Fruit fly (Drosophila melanogaster) whole organism, embryonic: ENCODE results near the gene CG33269.

Experiments used
- Aef1 ChIP-seq: fragments of 200-800 bp; sonication (Bioruptor generic); IDR thresholded peaks from 3 replicates; pipeline ENCODE4 v1.3.6; 2022; ENCODE audit warnings: missing biosample characterization, missing genetic modification characterization
- C15 ChIP-seq: fragments of 200-800 bp; sonication (Bioruptor generic); IDR thresholded peaks from 3 replicates; pipeline ENCODE4 v1.3.6; 2022; ENCODE audit warnings: missing biosample characterization, missing genetic modification characterization
- CG11085 ChIP-seq: fragments of 200-800 bp; sonication (Bioruptor generic); IDR thresholded peaks from 2 replicates; pipeline ENCODE4 v1.3.6; 2022; ENCODE audit warnings: missing biosample characterization, missing genetic modification characterization
- CG11398 ChIP-seq: fragments of 200-800 bp; sonication (Bioruptor generic); optimal IDR thresholded peaks from 2 replicates; lab custom pipeline; 2016; ENCODE audit warnings: missing biosample characterization, missing genetic modification characterization
- CG11696 ChIP-seq: fragments of 200-800 bp; sonication (Bioruptor generic); IDR thresholded peaks from 2 replicates; pipeline ENCODE4 v1.3.6; 2022; ENCODE audit warnings: missing biosample characterization, missing genetic modification characterization
- CG12155 ChIP-seq: fragments of 200-800 bp; sonication (Bioruptor generic); optimal IDR thresholded peaks from 3 replicates; lab custom pipeline; 2016; ENCODE audit warnings: missing biosample characterization, missing genetic modification characterization
- CG12299 ChIP-seq: fragments of 200-800 bp; sonication (Bioruptor generic); optimal IDR thresholded peaks from 2 replicates; lab custom pipeline; 2018; ENCODE audit warnings: missing biosample characterization, mild to moderate bottlenecking, missing genetic modification characterization
- CG13296 ChIP-seq: fragments of 200-800 bp; sonication (Bioruptor generic); optimal IDR thresholded peaks from 3 replicates; lab custom pipeline; 2018; ENCODE audit warnings: missing biosample characterization, mild to moderate bottlenecking, missing genetic modification characterization
- CG15696 ChIP-seq: fragments of 200-800 bp; sonication (Bioruptor generic); optimal IDR thresholded peaks from 2 replicates; lab custom pipeline; 2019; ENCODE audit warnings: missing biosample characterization, mild to moderate bottlenecking, missing genetic modification characterization, moderate library complexity
- CG17568 ChIP-seq: fragments of 200-800 bp; sonication (Bioruptor generic); optimal IDR thresholded peaks from 2 replicates; lab custom pipeline; 2018; ENCODE audit warnings: missing biosample characterization, mild to moderate bottlenecking, missing genetic modification characterization, moderate library complexity
- CG17612 ChIP-seq: fragments of 200-800 bp; sonication (Bioruptor generic); IDR thresholded peaks from 2 replicates; pipeline ENCODE4 v1.3.6; 2022; ENCODE audit warnings: missing biosample characterization, missing genetic modification characterization
- CG18011 ChIP-seq: fragments of 200-800 bp; sonication (Bioruptor generic); optimal IDR thresholded peaks from 2 replicates; lab custom pipeline; 2017; ENCODE audit warnings: missing biosample characterization, missing genetic modification characterization, mild to moderate bottlenecking, moderate library complexity, missing genotype
- CG2129 ChIP-seq: fragments of 200-800 bp; sonication (Bioruptor generic); IDR thresholded peaks from 2 replicates; pipeline ENCODE4 v1.3.6; 2022; ENCODE audit warnings: missing biosample characterization, missing genetic modification characterization; ENCODE audit not compliant: partially characterized antibody
- CG30431 ChIP-seq: fragments of 200-800 bp; sonication (Bioruptor generic); optimal IDR thresholded peaks from 2 replicates; lab custom pipeline; 2017; ENCODE audit warnings: missing biosample characterization, missing genetic modification characterization
- CG31388 ChIP-seq: fragments of 200-800 bp; sonication (Bioruptor generic); optimal IDR thresholded peaks from 2 replicates; lab custom pipeline; 2016; ENCODE audit warnings: missing biosample characterization, missing genetic modification characterization
- CG31441 ChIP-seq: fragments of 200-800 bp; sonication (Bioruptor generic); IDR thresholded peaks from 2 replicates; pipeline ENCODE4 v1.3.6; 2022; ENCODE audit warnings: missing biosample characterization, missing genetic modification characterization
- CG4404 ChIP-seq: fragments of 200-800 bp; sonication (Bioruptor generic); IDR thresholded peaks from 2 replicates; pipeline ENCODE4 v1.3.6; 2022; ENCODE audit warnings: missing biosample characterization, missing genetic modification characterization
- CG5245 ChIP-seq: fragments of 200-800 bp; sonication (Bioruptor generic); optimal IDR thresholded peaks from 3 replicates; lab custom pipeline; 2016; ENCODE audit warnings: missing biosample characterization, missing genetic modification characterization
- CG6654 ChIP-seq: fragments of 200-800 bp; sonication (Bioruptor generic); optimal IDR thresholded peaks from 2 replicates; lab custom pipeline; 2017; ENCODE audit warnings: missing biosample characterization, mild to moderate bottlenecking, missing genetic modification characterization
- CG6854 ChIP-seq: fragments of 200-800 bp; sonication (Bioruptor generic); optimal IDR thresholded peaks from 3 replicates; lab custom pipeline; 2017; ENCODE audit warnings: missing biosample characterization, mild to moderate bottlenecking, missing genetic modification characterization
- CG7839 ChIP-seq: fragments of 200-800 bp; sonication (Bioruptor generic); optimal IDR thresholded peaks from 3 replicates; lab custom pipeline; 2018; ENCODE audit warnings: missing biosample characterization, mild to moderate bottlenecking, missing genetic modification characterization, moderate library complexity
- CG9437 ChIP-seq: fragments of 200-800 bp; sonication (Bioruptor generic); optimal IDR thresholded peaks from 2 replicates; lab custom pipeline; 2018; ENCODE audit warnings: missing biosample characterization, mild to moderate bottlenecking, missing genetic modification characterization
- CG9609 ChIP-seq: fragments of 200-800 bp; sonication (Bioruptor generic); optimal IDR thresholded peaks from 3 replicates; lab custom pipeline; 2016; ENCODE audit warnings: missing biosample characterization, missing genetic modification characterization
- CG9817 ChIP-seq: fragments of 200-800 bp; sonication (Bioruptor generic); optimal IDR thresholded peaks from 2 replicates; lab custom pipeline; 2018; ENCODE audit warnings: missing biosample characterization, mild to moderate bottlenecking, missing genetic modification characterization, moderate library complexity
- Camta ChIP-seq: fragments of 200-800 bp; sonication (Bioruptor generic); optimal IDR thresholded peaks from 2 replicates; lab custom pipeline; 2016; ENCODE audit warnings: missing biosample characterization, missing genetic modification characterization
- D19B ChIP-seq: fragments of 200-800 bp; sonication (Bioruptor generic); optimal IDR thresholded peaks from 2 replicates; lab custom pipeline; 2017; ENCODE audit warnings: missing biosample characterization, mild to moderate bottlenecking, missing genetic modification characterization
- Ets65A ChIP-seq: fragments of 200-800 bp; sonication (Bioruptor generic); peaks from one replicate; lab custom pipeline; 2016; ENCODE audit warnings: missing biosample characterization, missing genetic modification characterization
- H15 ChIP-seq: fragments of 200-800 bp; sonication (Bioruptor generic); IDR thresholded peaks from 3 replicates; pipeline ENCODE4 v1.3.6; 2022; ENCODE audit warnings: missing biosample characterization, missing genetic modification characterization
- Hand ChIP-seq: fragments of 200-800 bp; sonication (Bioruptor generic); optimal IDR thresholded peaks from 2 replicates; lab custom pipeline; 2017; ENCODE audit warnings: mild to moderate bottlenecking, missing biosample characterization, missing genetic modification reagents, missing genetic modification characterization
- Oli ChIP-seq: fragments of 200-800 bp; sonication (Bioruptor generic); optimal IDR thresholded peaks from 2 replicates; lab custom pipeline; 2018; ENCODE audit warnings: missing biosample characterization, mild to moderate bottlenecking, missing genetic modification characterization, moderate library complexity
- Pdp1 ChIP-seq, 2 experiments: fragments of 200-800 bp; sonication (Bioruptor generic); optimal IDR thresholded peaks; 3 replicates each; lab custom pipeline; 2016; ENCODE audit warnings: missing biosample characterization in 2 of 2, missing genetic modification characterization in 2 of 2, mild to moderate bottlenecking in 1 of 2, moderate library complexity in 1 of 2
- Stat92E ChIP-seq, 3 experiments: fragments of >200 bp in 2 of 3; fragments of 200-800 bp in 1 of 3; sonication (Bioruptor generic) in 1 of 3; optimal IDR thresholded peaks; 2 replicates each; lab custom pipeline; 2017 to 2019; ENCODE audit warnings: missing biosample characterization in 3 of 3, missing genetic modification characterization in 3 of 3, mild to moderate bottlenecking in 1 of 3, moderate library complexity in 1 of 3
- TFAM ChIP-seq: fragments of 200-800 bp; sonication (Bioruptor generic); optimal IDR thresholded peaks from 2 replicates; lab custom pipeline; 2017; ENCODE audit warnings: missing biosample characterization, missing genetic modification characterization, inconsistent platforms
- Xbp1 ChIP-seq: fragments of 200-800 bp; sonication (Bioruptor generic); optimal IDR thresholded peaks from 3 replicates; lab custom pipeline; 2016; ENCODE audit warnings: missing biosample characterization, mild to moderate bottlenecking, missing genetic modification characterization
- al ChIP-seq: fragments of 200-800 bp; sonication (Bioruptor generic); IDR thresholded peaks from 2 replicates; pipeline ENCODE4 v1.3.6; 2022; ENCODE audit warnings: missing biosample characterization, missing genetic modification characterization
- bowl ChIP-seq: fragments of 200-800 bp; sonication (Bioruptor generic); IDR thresholded peaks from 2 replicates; pipeline ENCODE4 v1.3.6; 2022; ENCODE audit warnings: missing biosample characterization, missing genetic modification characterization
- cas ChIP-seq: fragments of 200-800 bp; sonication (Bioruptor generic); IDR thresholded peaks from 2 replicates; pipeline ENCODE4 v1.3.6; 2022; ENCODE audit warnings: missing biosample characterization, missing genetic modification characterization
- caup ChIP-seq: fragments of 200-800 bp; sonication (Bioruptor generic); optimal IDR thresholded peaks from 3 replicates; lab custom pipeline; 2017; ENCODE audit warnings: missing biosample characterization, mild to moderate bottlenecking, missing genetic modification characterization, moderate library complexity; ENCODE audit not compliant: severe bottlenecking
- chm ChIP-seq: fragments of 200-800 bp; sonication (Bioruptor generic); IDR thresholded peaks from 2 replicates; pipeline ENCODE4 v1.3.6; 2022; ENCODE audit warnings: missing biosample characterization, missing genetic modification characterization
- dimm ChIP-seq: fragments of 200-800 bp; sonication (Bioruptor generic); IDR thresholded peaks from 2 replicates; pipeline ENCODE4 v1.3.6; 2022; ENCODE audit warnings: missing biosample characterization, missing genetic modification characterization
- fru ChIP-seq: fragments of >200 bp; optimal IDR thresholded peaks from 2 replicates; lab custom pipeline; 2017
- grn ChIP-seq: fragments of 200-800 bp; sonication (Bioruptor generic); optimal IDR thresholded peaks from 3 replicates; lab custom pipeline; 2017; ENCODE audit warnings: missing biosample characterization, missing genetic modification characterization
- gt ChIP-seq: fragments of 200-800 bp; sonication (Bioruptor generic); IDR thresholded peaks from 2 replicates; pipeline ENCODE4 v1.3.6; 2022; ENCODE audit warnings: missing biosample characterization, missing genetic modification characterization
- ind ChIP-seq: fragments of 200-800 bp; sonication (Bioruptor generic); optimal IDR thresholded peaks from 3 replicates; lab custom pipeline; 2016; ENCODE audit warnings: missing biosample characterization, missing genetic modification characterization
- ken ChIP-seq: fragments of 200-800 bp; sonication (Bioruptor generic); IDR thresholded peaks from 3 replicates; pipeline ENCODE4 v1.3.6; 2022; ENCODE audit warnings: missing biosample characterization, missing genetic modification characterization
- mam ChIP-seq: fragments of 200-800 bp; sonication (Bioruptor generic); optimal IDR thresholded peaks from 3 replicates; lab custom pipeline; 2016; ENCODE audit warnings: missing biosample characterization, missing genetic modification characterization
- nerfin-2 ChIP-seq: fragments of 200-800 bp; sonication (Bioruptor generic); IDR thresholded peaks from 2 replicates; pipeline ENCODE4 v1.3.6; 2022; ENCODE audit warnings: missing biosample characterization, missing genetic modification characterization; ENCODE audit not compliant: partially characterized antibody
- pho ChIP-seq: fragments of 200-800 bp; sonication (Bioruptor generic); optimal IDR thresholded peaks from 2 replicates; lab custom pipeline; 2016; ENCODE audit warnings: missing biosample characterization, missing genetic modification characterization
- phol ChIP-seq: fragments of 200-800 bp; sonication (Bioruptor generic); optimal IDR thresholded peaks from 3 replicates; lab custom pipeline; 2018; ENCODE audit warnings: missing biosample characterization, mild to moderate bottlenecking, missing genetic modification characterization, moderate library complexity
- salm ChIP-seq: fragments of 200-800 bp; sonication (Bioruptor generic); optimal IDR thresholded peaks from 2 replicates; lab custom pipeline; 2018; ENCODE audit warnings: missing biosample characterization, mild to moderate bottlenecking, missing genetic modification characterization
- unpg ChIP-seq: fragments of 200-800 bp; sonication (Bioruptor generic); optimal IDR thresholded peaks from 3 replicates; lab custom pipeline; 2018; ENCODE audit warnings: missing biosample characterization, mild to moderate bottlenecking, missing genetic modification characterization, moderate library complexity
- vfl ChIP-seq: fragments of 200-800 bp; sonication (Bioruptor generic); optimal IDR thresholded peaks from 2 replicates; lab custom pipeline; 2016; ENCODE audit warnings: missing biosample characterization, missing genetic modification characterization

Gene CG33269

DNA sequence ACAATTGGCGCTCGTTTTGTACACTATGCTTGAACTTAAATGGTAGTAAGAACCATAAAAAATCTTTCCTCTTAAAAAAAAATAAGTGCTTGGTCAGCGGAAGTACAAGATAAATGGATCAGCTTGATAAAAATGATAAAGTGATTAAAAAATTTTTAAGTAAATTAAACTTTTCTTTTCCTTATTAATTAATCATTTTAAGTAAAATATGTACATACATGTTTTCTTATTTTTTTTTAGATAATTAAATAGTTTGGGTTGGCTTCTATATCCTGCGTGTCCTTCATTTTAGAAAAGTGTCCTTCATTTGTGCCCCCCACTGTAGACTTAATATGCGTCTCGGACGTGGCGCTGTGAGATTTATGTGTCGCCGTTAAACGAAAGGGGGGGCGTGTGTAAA is 25.4 kb downstream of the CG33269 start (continued):
- TF ChIP-seq CG31441 (GFP tag; lab: Robert Waterston, UW) (peak; percentile 31; the same call in 1 of the 2 replicates), CG15696 (tag; lab: Kevin White, UChicago) (no peak), Hand (GFP tag; lab: Kevin White, UChicago) (peak; percentile 64), CG6854 (GFP tag; lab: Kevin White, UChicago) (no peak), grn (GFP tag; lab: Kevin White, UChicago) (no peak), CG6654 (GFP tag; lab: Kevin White, UChicago) (no peak), phol (tag; lab: Kevin White, UChicago) (no peak), CG18011 (no peak), gt (no peak), CG13296 (GFP tag; lab: Kevin White, UChicago) (no peak), TFAM (no peak), CG4404 (GFP tag; lab: Robert Waterston, UW) (no peak), fru (lab: Kevin White, UChicago) (no peak), CG12299 (tag; lab: Kevin White, UChicago) (no peak), CG9609 (GFP tag; lab: Kevin White, UChicago) (no peak), Pdp1 (GFP tag; optimal IDR thresholded peaks at IDR 0.05; lab: Kevin White, UChicago) (peak in 1 of 2 experiments; percentile 9), Stat92E (GFP tag; optimal IDR thresholded peaks at IDR 0.05; lab: Kevin White, UChicago) (no peak), CG11398 (GFP tag; lab: Kevin White, UChicago) (no peak), salm (tag; lab: Kevin White, UChicago) (no peak), H15 (GFP tag; lab: Robert Waterston, UW) (no peak), unpg (GFP tag; lab: Kevin White, UChicago) (peak; percentile 5), CG17612 (no peak), ind (GFP tag; lab: Kevin White, UChicago) (peak; percentile 10), CG5245 (GFP tag; lab: Kevin White, UChicago) (no peak), Aef1 (no peak), CG31388 (GFP tag; lab: Kevin White, UChicago) (no peak), vfl (peak; percentile 33), Ets65A (peak; percentile 12), mam (GFP tag; lab: Kevin White, UChicago) (peak; percentile 36), CG11696 (peak; percentile 71; the same call in 1 of the 2 replicates), CG12155 (GFP tag; lab: Kevin White, UChicago) (peak; percentile 23), CG11085 (GFP tag; lab: Robert Waterston, UW) (no peak), ken (GFP tag; lab: Robert Waterston, UW) (no peak), CG2129 (GFP tag; lab: Robert Waterston, UW) (no peak), dimm (GFP tag; lab: Robert Waterston, UW) (no peak), CG9437 (GFP tag; lab: Kevin White, UChicago) (no peak), cas (GFP tag; lab: Robert Waterston, UW) (no peak), Camta (GFP tag; lab: Kevin White, UChicago) (no peak), CG9817 (peak; percentile 31), al (GFP tag; lab: Robert Waterston, UW) (0 out of 2 replicates have a peak, but pooled peaks have one; percentile 3), CG17568 (no peak), CG7839 (tag; lab: Kevin White, UChicago) (peak; percentile 57), nerfin-2 (GFP tag; lab: Robert Waterston, UW) (no peak), bowl (GFP tag; lab: Robert Waterston, UW) (no peak), C15 (GFP tag; lab: Robert Waterston, UW) (no peak), Xbp1 (GFP tag; lab: Kevin White, UChicago) (peak; percentile 0), caup (GFP tag; lab: Kevin White, UChicago) (peak; percentile 41), Oli (tag; lab: Kevin White, UChicago) (peak; percentile 27), D19B (GFP tag; lab: Kevin White, UChicago) (peak; percentile 7), chm (GFP tag; lab: Robert Waterston, UW) (no peak), CG30431 (no peak), pho (GFP tag; lab: Kevin White, UChicago) (peak; percentile 7)
